Worm (Caenorhabditis elegans): Measurements from ENCODE around the gene F08F8.7.

- TF ChIP-seq fos-1 (tag; optimal IDR thresholded peaks at IDR 0.05) (no peak), ama-1 (optimal IDR thresholded peaks at IDR 0.05) (no peak), R02D3.7 (tag; optimal IDR thresholded peaks at IDR 0.05) (no peak), lsy-12 (tag; optimal IDR thresholded peaks at IDR 0.05) (no peak), tbx-2 (tag; optimal IDR thresholded peaks at IDR 0.05) (no peak), eor-1 (tag; optimal IDR thresholded peaks at IDR 0.05) (no peak), mdl-1 (tag; optimal IDR thresholded peaks at IDR 0.05) (no peak), zag-1 (tag; optimal IDR thresholded peaks at IDR 0.05) (no peak), nhr-237 (tag; optimal IDR thresholded peaks at IDR 0.05) (no peak), unc-62 (GFP tag; optimal IDR thresholded peaks at IDR 0.05) (no peak), ceh-28 (tag; optimal IDR thresholded peaks at IDR 0.05) (no peak), ceh-9 (tag; optimal IDR thresholded peaks at IDR 0.05) (no peak), sea-2 (GFP tag; optimal IDR thresholded peaks at IDR 0.05) (no peak)
These were observed 2.1 kb upstream of the F08F8.7 start, which contains the start of gene gos-28 for ce11 chrIII:7349075-7349474.
